Fruit fly (Drosophila melanogaster) whole organism, embryonic: ENCODE measurements around the gene vih.
A peak's percentile ranks its signal among the peaks of the same experiment; 100 is the strongest.

Experiments
- Abd-B ChIP-seq: fragments of 200-800 bp; sonication (Bioruptor generic); optimal IDR thresholded peaks from 2 replicates; lab custom pipeline; 2018; ENCODE audit warnings: missing biosample characterization, mild to moderate bottlenecking, missing genetic modification characterization, moderate library complexity
- Atf6 ChIP-seq: fragments of 200-800 bp; sonication (Bioruptor generic); IDR thresholded peaks from 2 replicates; pipeline ENCODE4 v1.3.6; 2022; ENCODE audit warnings: missing biosample characterization, missing genetic modification characterization
- Bteb2 ChIP-seq: fragments of 200-800 bp; sonication (Bioruptor generic); optimal IDR thresholded peaks from 2 replicates; lab custom pipeline; 2016; ENCODE audit warnings: missing biosample characterization, missing genetic modification characterization
- CG10147 ChIP-seq: fragments of 200-800 bp; sonication (Bioruptor generic); optimal IDR thresholded peaks from 2 replicates; lab custom pipeline; 2019; ENCODE audit warnings: missing biosample characterization, mild to moderate bottlenecking, missing genetic modification characterization, moderate library complexity
- CG10462 ChIP-seq: fragments of 200-800 bp; sonication (Bioruptor generic); optimal IDR thresholded peaks from 2 replicates; lab custom pipeline; 2016; ENCODE audit warnings: missing biosample characterization, missing genetic modification characterization
- CG12071 ChIP-seq: fragments of 200-800 bp; sonication (Bioruptor generic); optimal IDR thresholded peaks from 3 replicates; lab custom pipeline; 2018; ENCODE audit warnings: missing biosample characterization, mild to moderate bottlenecking, missing genetic modification characterization
- CG14965 ChIP-seq: fragments of 200-800 bp; sonication (Bioruptor generic); optimal IDR thresholded peaks from 2 replicates; lab custom pipeline; 2016; ENCODE audit warnings: missing biosample characterization, missing genetic modification characterization, borderline replicate concordance
- CG17359 ChIP-seq: fragments of 200-800 bp; sonication (Bioruptor generic); optimal IDR thresholded peaks from 3 replicates; lab custom pipeline; 2018; ENCODE audit warnings: missing biosample characterization, mild to moderate bottlenecking, missing genetic modification characterization, moderate library complexity
- CG2120 ChIP-seq: fragments of 200-800 bp; sonication (Bioruptor generic); optimal IDR thresholded peaks from 3 replicates; lab custom pipeline; 2016; ENCODE audit warnings: missing biosample characterization, missing genetic modification characterization
- CG2712 ChIP-seq: fragments of 200-800 bp; optimal IDR thresholded peaks from 3 replicates; lab custom pipeline; 2019; ENCODE audit warnings: missing biosample characterization, mild to moderate bottlenecking, missing genetic modification characterization, moderate library complexity
- CG30431 ChIP-seq: fragments of 200-800 bp; sonication (Bioruptor generic); optimal IDR thresholded peaks from 2 replicates; lab custom pipeline; 2017; ENCODE audit warnings: missing biosample characterization, missing genetic modification characterization
- CG32767 ChIP-seq: fragments of 200-800 bp; sonication (Bioruptor generic); IDR thresholded peaks from 2 replicates; pipeline ENCODE4 v1.3.6; 2022; ENCODE audit warnings: missing biosample characterization, missing genetic modification characterization
- CG3281 ChIP-seq: fragments of 200-800 bp; sonication (Bioruptor generic); optimal IDR thresholded peaks from 3 replicates; lab custom pipeline; 2017; ENCODE audit warnings: missing biosample characterization, mild to moderate bottlenecking, missing genetic modification characterization
- CG3838 ChIP-seq: fragments of 200-800 bp; sonication (Bioruptor generic); optimal IDR thresholded peaks from 3 replicates; lab custom pipeline; 2016; ENCODE audit warnings: missing biosample characterization, missing genetic modification characterization
- CG4282 ChIP-seq: fragments of 200-800 bp; sonication (Bioruptor generic); optimal IDR thresholded peaks from 2 replicates; lab custom pipeline; 2016; ENCODE audit warnings: missing biosample characterization, missing genetic modification characterization
- CG6689 ChIP-seq: fragments of 200-800 bp; sonication (Bioruptor generic); IDR thresholded peaks from 2 replicates; pipeline ENCODE4 v1.3.6; 2022; ENCODE audit warnings: missing biosample characterization, missing genetic modification characterization
- CG7745 ChIP-seq: fragments of 200-800 bp; sonication (Bioruptor generic); optimal IDR thresholded peaks from 2 replicates; lab custom pipeline; 2018; ENCODE audit warnings: missing biosample characterization, mild to moderate bottlenecking, missing genetic modification characterization, moderate library complexity
- CG7786 ChIP-seq: fragments of 200-800 bp; sonication (Bioruptor generic); optimal IDR thresholded peaks from 2 replicates; lab custom pipeline; 2016; ENCODE audit warnings: missing biosample characterization, missing genetic modification characterization
- CG7987 ChIP-seq: fragments of 200-800 bp; sonication (Bioruptor generic); optimal IDR thresholded peaks from 2 replicates; lab custom pipeline; 2018; ENCODE audit warnings: missing biosample characterization, mild to moderate bottlenecking, missing genetic modification characterization, moderate library complexity
- Camta ChIP-seq: fragments of 200-800 bp; sonication (Bioruptor generic); optimal IDR thresholded peaks from 2 replicates; lab custom pipeline; 2016; ENCODE audit warnings: missing biosample characterization, missing genetic modification characterization
- Dek ChIP-seq: fragments of 200-800 bp; sonication (Bioruptor generic); optimal IDR thresholded peaks from 3 replicates; lab custom pipeline; 2019; ENCODE audit warnings: missing biosample characterization, mild to moderate bottlenecking, missing genetic modification characterization, moderate library complexity
- H2.0 ChIP-seq: fragments of 200-800 bp; sonication (Bioruptor generic); IDR thresholded peaks from 2 replicates; pipeline ENCODE4 v1.3.6; 2022; ENCODE audit warnings: missing biosample characterization, missing genetic modification characterization
- HmgD ChIP-seq: fragments of 200-800 bp; sonication (Bioruptor generic); optimal IDR thresholded peaks from 3 replicates; lab custom pipeline; 2016; ENCODE audit warnings: missing biosample characterization, missing genetic modification characterization
- HmgZ ChIP-seq: fragments of 200-800 bp; sonication (Bioruptor generic); optimal IDR thresholded peaks from 2 replicates; lab custom pipeline; 2018; ENCODE audit warnings: missing biosample characterization, mild to moderate bottlenecking, missing genetic modification characterization
- Hr51 ChIP-seq, 2 experiments: fragments of 200-800 bp; sonication (Bioruptor generic); optimal IDR thresholded peaks; 2 replicates in 1 of 2; 3 replicates in 1 of 2; lab custom pipeline; 2016 to 2018; ENCODE audit warnings: missing biosample characterization in 2 of 2, missing genetic modification characterization in 2 of 2, mild to moderate bottlenecking in 1 of 2, moderate library complexity in 1 of 2
- Mrtf ChIP-seq: fragments of 200-800 bp; sonication (Bioruptor generic); IDR thresholded peaks from 3 replicates; pipeline ENCODE4 v1.3.6; 2022; ENCODE audit warnings: missing biosample characterization, missing genetic modification characterization
- Myb ChIP-seq: fragments of 200-800 bp; sonication (Bioruptor generic); optimal IDR thresholded peaks from 2 replicates; lab custom pipeline; 2016; ENCODE audit warnings: missing biosample characterization, missing genetic modification characterization
- Poxn ChIP-seq: fragments of 200-800 bp; sonication (Bioruptor generic); IDR thresholded peaks from 2 replicates; pipeline ENCODE4 v1.3.6; 2022; ENCODE audit warnings: missing biosample characterization, missing genetic modification characterization
- Rx ChIP-seq: fragments of 200-800 bp; sonication (Bioruptor generic); IDR thresholded peaks from 2 replicates; pipeline ENCODE4 v1.3.6; 2022; ENCODE audit warnings: missing biosample characterization, missing genetic modification characterization
- Spps ChIP-seq: fragments of 200-800 bp; sonication (Bioruptor generic); optimal IDR thresholded peaks from 2 replicates; lab custom pipeline; 2018; ENCODE audit warnings: missing biosample characterization, mild to moderate bottlenecking, missing genetic modification characterization
- al ChIP-seq: fragments of 200-800 bp; sonication (Bioruptor generic); IDR thresholded peaks from 2 replicates; pipeline ENCODE4 v1.3.6; 2022; ENCODE audit warnings: missing biosample characterization, missing genetic modification characterization
- bcd ChIP-seq: fragments of 200-800 bp; sonication (Bioruptor generic); optimal IDR thresholded peaks from 2 replicates; lab custom pipeline; 2017; ENCODE audit warnings: missing biosample characterization, mild to moderate bottlenecking, missing genetic modification characterization
- caup ChIP-seq: fragments of 200-800 bp; sonication (Bioruptor generic); optimal IDR thresholded peaks from 3 replicates; lab custom pipeline; 2017; ENCODE audit warnings: missing biosample characterization, mild to moderate bottlenecking, missing genetic modification characterization, moderate library complexity; ENCODE audit not compliant: severe bottlenecking
- croc ChIP-seq: fragments of 200-800 bp; sonication (Bioruptor generic); conservative IDR thresholded peaks from 3 replicates; pipeline ENCODE4 v1.3.6; 2022; ENCODE audit warnings: missing biosample characterization, missing genetic modification characterization
- crol ChIP-seq: fragments of 200-800 bp; sonication (Bioruptor generic); IDR thresholded peaks from 2 replicates; pipeline ENCODE4 v1.3.6; 2022; ENCODE audit warnings: missing biosample characterization, missing genetic modification characterization
- dm ChIP-seq: fragments of 200-800 bp; sonication (Bioruptor generic); optimal IDR thresholded peaks from 3 replicates; lab custom pipeline; 2016; ENCODE audit warnings: missing biosample characterization, missing genetic modification characterization
- dpn ChIP-seq, 2 experiments: fragments of 200-800 bp; sonication (Bioruptor generic); optimal IDR thresholded peaks; 3 replicates each; lab custom pipeline; 2016; ENCODE audit warnings: missing biosample characterization in 2 of 2, missing genetic modification characterization in 2 of 2
- h ChIP-seq: fragments of >200 bp; optimal IDR thresholded peaks from 2 replicates; lab custom pipeline; 2017
- jigr1 ChIP-seq: fragments of 200-800 bp; sonication (Bioruptor generic); IDR thresholded peaks from 3 replicates; pipeline ENCODE4 v1.3.6; 2022; ENCODE audit warnings: missing biosample characterization, missing genetic modification characterization
- lmd ChIP-seq: fragments of 200-800 bp; sonication (Bioruptor generic); IDR thresholded peaks from 2 replicates; pipeline ENCODE4 v1.3.6; 2022; ENCODE audit warnings: missing biosample characterization, missing genetic modification characterization
- onecut ChIP-seq: fragments of 200-800 bp; sonication (Bioruptor generic); IDR thresholded peaks from 2 replicates; pipeline ENCODE4 v1.3.6; 2022; ENCODE audit warnings: missing biosample characterization, missing genetic modification characterization
- org-1 ChIP-seq: fragments of 200-800 bp; sonication (Bioruptor generic); optimal IDR thresholded peaks from 2 replicates; lab custom pipeline; 2017; ENCODE audit warnings: missing biosample characterization, missing genetic modification characterization
- otp ChIP-seq: fragments of 200-800 bp; sonication (Bioruptor generic); IDR thresholded peaks from 3 replicates; pipeline ENCODE4, ENCODE4 v1.3.6; 2022; ENCODE audit warnings: missing biosample characterization, missing genetic modification characterization
- pnt ChIP-seq: fragments of 200-800 bp; sonication (Bioruptor generic); optimal IDR thresholded peaks from 3 replicates; lab custom pipeline; 2016; ENCODE audit warnings: missing biosample characterization, missing genetic modification characterization
- psq ChIP-seq: fragments of 200-800 bp; sonication (Bioruptor generic); optimal IDR thresholded peaks from 2 replicates; lab custom pipeline; 2017; ENCODE audit warnings: missing biosample characterization, missing genetic modification characterization
- ranshi ChIP-seq: fragments of 200-800 bp; sonication (Bioruptor generic); IDR thresholded peaks from 2 replicates; pipeline ENCODE4 v1.3.6; 2022; ENCODE audit warnings: missing biosample characterization, missing genetic modification characterization
- repo ChIP-seq: fragments of 200-800 bp; sonication (Bioruptor generic); optimal IDR thresholded peaks from 2 replicates; lab custom pipeline; 2016; ENCODE audit warnings: missing biosample characterization, missing genetic modification characterization
- rib ChIP-seq: fragments of 200-800 bp; sonication (Bioruptor generic); IDR thresholded peaks from 2 replicates; pipeline ENCODE4 v1.3.6; 2022; ENCODE audit warnings: missing biosample characterization, missing genetic modification characterization
- sens-2 ChIP-seq: fragments of 200-800 bp; sonication (Bioruptor generic); IDR thresholded peaks from 2 replicates; pipeline ENCODE4 v1.3.6; 2022; ENCODE audit warnings: missing biosample characterization, missing genetic modification characterization
- sr ChIP-seq: fragments of 200-800 bp; sonication (Bioruptor generic); IDR thresholded peaks from 3 replicates; pipeline ENCODE4 v1.3.6; 2022; ENCODE audit warnings: missing biosample characterization, missing genetic modification characterization
- vfl ChIP-seq: fragments of 200-800 bp; sonication (Bioruptor generic); optimal IDR thresholded peaks from 2 replicates; lab custom pipeline; 2016; ENCODE audit warnings: missing biosample characterization, missing genetic modification characterization

vih gene

dm6 chr3L:12490418-12491035 is 13.6 kb upstream of the vih start, which contains the start of gene CG10660:
CG10660 (minus strand) TSS chr3L:12490676.
- TF ChIP-seq dpn (GFP tag; optimal IDR thresholded peaks at IDR 0.05; lab: Kevin White, UChicago) (peak; percentile 72 to 87), CG7745 (peak; percentile 12), ranshi (GFP tag; lab: Robert Waterston, UW) (peak; percentile 89), lmd (GFP tag; lab: Robert Waterston, UW) (peak; percentile 83), CG4282 (no peak), HmgD (GFP tag; lab: Kevin White, UChicago) (no peak), bcd (peak; percentile 89), CG6689 (GFP tag; lab: Robert Waterston, UW) (peak; percentile 82), org-1 (peak; percentile 85), CG3838 (peak; percentile 57), jigr1 (GFP tag; lab: Robert Waterston, UW) (peak; percentile 50; the same call in 1 of the 3 replicates), h (lab: Kevin White, UChicago) (no peak), caup (GFP tag; lab: Kevin White, UChicago) (peak; percentile 78), crol (GFP tag; lab: Robert Waterston, UW) (no peak), H2.0 (GFP tag; lab: Robert Waterston, UW) (peak; percentile 82), Bteb2 (GFP tag; lab: Kevin White, UChicago) (peak; percentile 61), CG14965 (GFP tag; lab: Kevin White, UChicago) (no peak), Dek (tag; lab: Kevin White, UChicago) (peak; percentile 86), CG17359 (tag; lab: Kevin White, UChicago) (peak; percentile 91), croc (GFP tag; lab: Robert Waterston, UW) (peak; percentile 63), onecut (GFP tag; lab: Robert Waterston, UW) (peak; percentile 83), Spps (tag; lab: Kevin White, UChicago) (peak; percentile 69), Poxn (GFP tag; lab: Robert Waterston, UW) (no peak), rib (GFP tag; lab: Robert Waterston, UW) (0 out of 2 replicates have a peak, but pooled peaks have one; percentile 16), vfl (GFP tag; lab: Kevin White, UChicago) (peak; percentile 11), repo (GFP tag; lab: Kevin White, UChicago) (peak; percentile 35), CG2120 (GFP tag; lab: Kevin White, UChicago) (peak; percentile 85), al (GFP tag; lab: Robert Waterston, UW) (peak; percentile 37; the same call in 1 of the 2 replicates), Mrtf (GFP tag; lab: Robert Waterston, UW) (peak; percentile 86), otp (peak; percentile 91), dm (GFP tag; lab: Kevin White, UChicago) (peak; percentile 56), CG2712 (tag; lab: Kevin White, UChicago) (peak; percentile 91), Myb (GFP tag; lab: Kevin White, UChicago) (peak; percentile 36), HmgZ (tag; lab: Kevin White, UChicago) (peak; percentile 86), psq (GFP tag; lab: Kevin White, UChicago) (peak; percentile 65), CG10147 (GFP tag; lab: Kevin White, UChicago) (peak; percentile 75), sr (GFP tag; lab: Robert Waterston, UW) (no peak), pnt (GFP tag; lab: Kevin White, UChicago) (peak; percentile 60), CG30431 (peak; percentile 73), Abd-B (GFP tag; lab: Kevin White, UChicago) (peak; percentile 66), CG10462 (GFP tag; lab: Kevin White, UChicago) (peak; percentile 43), CG7786 (peak; percentile 40), CG7987 (GFP tag; lab: Kevin White, UChicago) (peak; percentile 55), Rx (GFP tag; lab: Robert Waterston, UW) (peak; percentile 82), Camta (GFP tag; lab: Kevin White, UChicago) (peak; percentile 49), Atf6 (GFP tag; lab: Robert Waterston, UW) (peak; percentile 86), CG32767 (GFP tag; lab: Robert Waterston, UW) (peak; percentile 85), CG12071 (GFP tag; lab: Kevin White, UChicago) (peak; percentile 89), sens-2 (peak; percentile 68), Hr51 (GFP tag; optimal IDR thresholded peaks at IDR 0.05; lab: Kevin White, UChicago) (peak; percentile 71 to 94), CG3281 (peak; percentile 80)
